Fruit fly (Drosophila melanogaster) whole organism, embryonic: Measurements from ENCODE around the gene fzy.

Source experiments
- Abd-B ChIP-seq: fragments of 200-800 bp; sonication (Bioruptor generic); optimal IDR thresholded peaks from 2 replicates; lab custom pipeline; 2018; ENCODE audit warnings: missing biosample characterization, mild to moderate bottlenecking, missing genetic modification characterization, moderate library complexity
- Ada2b ChIP-seq: fragments of 200-800 bp; sonication (Bioruptor generic); IDR thresholded peaks from 2 replicates; pipeline ENCODE4 v1.3.6; 2022; ENCODE audit warnings: missing biosample characterization, missing genetic modification characterization
- CG11085 ChIP-seq: fragments of 200-800 bp; sonication (Bioruptor generic); IDR thresholded peaks from 2 replicates; pipeline ENCODE4 v1.3.6; 2022; ENCODE audit warnings: missing biosample characterization, missing genetic modification characterization
- CG11093 ChIP-seq: fragments of 200-800 bp; sonication (Bioruptor generic); IDR thresholded peaks from 3 replicates; pipeline ENCODE4 v1.3.6; 2022; ENCODE audit warnings: missing biosample characterization, missing genetic modification characterization
- CG11456 ChIP-seq: fragments of 200-800 bp; sonication (Bioruptor generic); IDR thresholded peaks from 3 replicates; pipeline ENCODE4 v1.3.6; 2022; ENCODE audit warnings: missing biosample characterization, missing genetic modification characterization
- CG11696 ChIP-seq: fragments of 200-800 bp; sonication (Bioruptor generic); IDR thresholded peaks from 2 replicates; pipeline ENCODE4 v1.3.6; 2022; ENCODE audit warnings: missing biosample characterization, missing genetic modification characterization
- CG12071 ChIP-seq: fragments of 200-800 bp; sonication (Bioruptor generic); optimal IDR thresholded peaks from 3 replicates; lab custom pipeline; 2018; ENCODE audit warnings: missing biosample characterization, mild to moderate bottlenecking, missing genetic modification characterization
- CG1233 ChIP-seq: fragments of 200-800 bp; sonication (Bioruptor generic); optimal IDR thresholded peaks from 4 replicates; lab custom pipeline; 2018; ENCODE audit warnings: missing biosample characterization, mild to moderate bottlenecking, missing genetic modification characterization
- CG12769 ChIP-seq: fragments of 200-800 bp; sonication (Bioruptor generic); optimal IDR thresholded peaks from 2 replicates; lab custom pipeline; 2019; ENCODE audit warnings: missing biosample characterization, mild to moderate bottlenecking, missing genetic modification characterization, moderate library complexity
- CG14441 ChIP-seq: fragments of 200-800 bp; sonication (Bioruptor generic); IDR thresholded peaks from 2 replicates; pipeline ENCODE4 v1.3.6; 2022; ENCODE audit warnings: missing biosample characterization, missing genetic modification characterization
- CG14710 ChIP-seq: fragments of 200-800 bp; sonication (Bioruptor generic); optimal IDR thresholded peaks from 3 replicates; lab custom pipeline; 2019; ENCODE audit warnings: missing biosample characterization, mild to moderate bottlenecking, missing genetic modification characterization, moderate library complexity
- CG1647 ChIP-seq: fragments of 200-800 bp; sonication (Bioruptor generic); optimal IDR thresholded peaks from 3 replicates; lab custom pipeline; 2016; ENCODE audit warnings: missing biosample characterization, missing genetic modification characterization
- CG18599 ChIP-seq: fragments of 200-800 bp; sonication (Bioruptor generic); optimal IDR thresholded peaks from 3 replicates; lab custom pipeline; 2017; ENCODE audit warnings: missing biosample characterization, missing genetic modification characterization, mild to moderate bottlenecking, moderate library complexity, missing genetic modification reagents
- CG2116 ChIP-seq: fragments of 200-800 bp; sonication (Bioruptor generic); optimal IDR thresholded peaks from 3 replicates; lab custom pipeline; 2018; ENCODE audit warnings: missing biosample characterization, mild to moderate bottlenecking, missing genetic modification characterization
- CG2678 ChIP-seq: fragments of 200-800 bp; sonication (Bioruptor generic); optimal IDR thresholded peaks from 3 replicates; lab custom pipeline; 2019; ENCODE audit warnings: missing biosample characterization, mild to moderate bottlenecking, missing genetic modification characterization, moderate library complexity
- CG30020 ChIP-seq: fragments of 200-800 bp; optimal IDR thresholded peaks from 2 replicates; lab custom pipeline; 2019; ENCODE audit warnings: missing biosample characterization, mild to moderate bottlenecking, missing genetic modification characterization, moderate library complexity
- CG3163 ChIP-seq: fragments of 200-800 bp; sonication (Bioruptor generic); optimal IDR thresholded peaks from 3 replicates; lab custom pipeline; 2016; ENCODE audit warnings: missing biosample characterization, missing genetic modification characterization
- CG32767 ChIP-seq: fragments of 200-800 bp; sonication (Bioruptor generic); IDR thresholded peaks from 2 replicates; pipeline ENCODE4 v1.3.6; 2022; ENCODE audit warnings: missing biosample characterization, missing genetic modification characterization
- CG3281 ChIP-seq: fragments of 200-800 bp; sonication (Bioruptor generic); optimal IDR thresholded peaks from 3 replicates; lab custom pipeline; 2017; ENCODE audit warnings: missing biosample characterization, mild to moderate bottlenecking, missing genetic modification characterization
- CG3847 ChIP-seq: fragments of 200-800 bp; sonication (Bioruptor generic); IDR thresholded peaks from 2 replicates; pipeline ENCODE4 v1.3.6; 2022; ENCODE audit warnings: missing biosample characterization, missing genetic modification characterization
- CG4707 ChIP-seq: fragments of 200-800 bp; sonication (Bioruptor generic); optimal IDR thresholded peaks from 2 replicates; lab custom pipeline; 2018; ENCODE audit warnings: missing biosample characterization, mild to moderate bottlenecking, missing genetic modification characterization, moderate library complexity
- CG9215 ChIP-seq: fragments of 200-800 bp; sonication (Bioruptor generic); IDR thresholded peaks from 2 replicates; pipeline ENCODE4 v1.3.6; 2022; ENCODE audit warnings: missing biosample characterization, missing genetic modification characterization
- Hsf ChIP-seq: fragments of 200-800 bp; sonication (Bioruptor generic); optimal IDR thresholded peaks from 3 replicates; lab custom pipeline; 2016; ENCODE audit warnings: missing biosample characterization, missing genetic modification characterization
- Nf-YA ChIP-seq: fragments of 200-800 bp; sonication (Bioruptor generic); IDR thresholded peaks from 2 replicates; pipeline ENCODE4 v1.3.6; 2022; ENCODE audit warnings: missing biosample characterization, missing genetic modification characterization
- Oli ChIP-seq: fragments of 200-800 bp; sonication (Bioruptor generic); optimal IDR thresholded peaks from 2 replicates; lab custom pipeline; 2018; ENCODE audit warnings: missing biosample characterization, mild to moderate bottlenecking, missing genetic modification characterization, moderate library complexity
- Trl ChIP-seq, 3 experiments: fragments of >200 bp in 2 of 3; fragments of 200-800 bp in 1 of 3; sonication (Bioruptor generic) in 1 of 3; optimal IDR thresholded peaks; 2 replicates in 1 of 3; 3 replicates in 2 of 3; lab custom pipeline; 2016 to 2017; ENCODE audit warnings: missing biosample characterization in 1 of 3, missing genetic modification characterization in 1 of 3
- aop ChIP-seq: fragments of 200-800 bp; sonication (Bioruptor generic); IDR thresholded peaks from 2 replicates; pipeline ENCODE4 v1.3.6; 2022; ENCODE audit warnings: missing biosample characterization, missing genetic modification characterization
- bcd ChIP-seq: fragments of 200-800 bp; sonication (Bioruptor generic); optimal IDR thresholded peaks from 2 replicates; lab custom pipeline; 2017; ENCODE audit warnings: missing biosample characterization, mild to moderate bottlenecking, missing genetic modification characterization
- chinmo ChIP-seq: fragments of 200-800 bp; sonication (Bioruptor generic); IDR thresholded peaks from 4 replicates; pipeline ENCODE4 v1.3.6; 2022; ENCODE audit warnings: missing biosample characterization, missing genetic modification characterization; ENCODE audit not compliant: partially characterized antibody
- cwo ChIP-seq: fragments of 200-800 bp; sonication (Bioruptor generic); optimal IDR thresholded peaks from 3 replicates; lab custom pipeline; 2017; ENCODE audit warnings: missing biosample characterization, missing genetic modification characterization, mild to moderate bottlenecking, moderate library complexity, missing genetic modification reagents
- disco-r ChIP-seq: fragments of 200-800 bp; sonication (Bioruptor generic); optimal IDR thresholded peaks from 2 replicates; lab custom pipeline; 2016; ENCODE audit warnings: missing biosample characterization, missing genetic modification characterization
- dmrt99B ChIP-seq: fragments of 200-800 bp; sonication (Bioruptor generic); optimal IDR thresholded peaks from 2 replicates; lab custom pipeline; 2018; ENCODE audit warnings: missing biosample characterization, mild to moderate bottlenecking, missing genetic modification characterization, moderate library complexity
- ftz-f1 ChIP-seq: fragments of 200-800 bp; sonication (Bioruptor generic); optimal IDR thresholded peaks from 2 replicates; lab custom pipeline; 2016; ENCODE audit warnings: missing biosample characterization, missing genetic modification characterization
- gem ChIP-seq: fragments of 200-800 bp; sonication (Bioruptor generic); optimal IDR thresholded peaks from 2 replicates; lab custom pipeline; 2019; ENCODE audit warnings: missing biosample characterization, mild to moderate bottlenecking, missing genetic modification characterization, moderate library complexity
- grn ChIP-seq: fragments of 200-800 bp; sonication (Bioruptor generic); optimal IDR thresholded peaks from 3 replicates; lab custom pipeline; 2017; ENCODE audit warnings: missing biosample characterization, missing genetic modification characterization
- ham ChIP-seq: fragments of 200-800 bp; sonication (Bioruptor generic); IDR thresholded peaks from 2 replicates; pipeline ENCODE4 v1.3.6; 2022; ENCODE audit warnings: missing biosample characterization, missing genetic modification characterization
- hb ChIP-seq: fragments of 200-800 bp; sonication (Bioruptor generic); IDR thresholded peaks from 3 replicates; pipeline ENCODE4 v1.3.6; 2022; ENCODE audit warnings: missing biosample characterization, missing genetic modification characterization; ENCODE audit not compliant: partially characterized antibody
- jigr1 ChIP-seq: fragments of 200-800 bp; sonication (Bioruptor generic); IDR thresholded peaks from 3 replicates; pipeline ENCODE4 v1.3.6; 2022; ENCODE audit warnings: missing biosample characterization, missing genetic modification characterization
- jing ChIP-seq: fragments of 200-800 bp; sonication (Bioruptor generic); optimal IDR thresholded peaks from 2 replicates; lab custom pipeline; 2018; ENCODE audit warnings: missing biosample characterization, mild to moderate bottlenecking, missing genetic modification characterization
- kni ChIP-seq: fragments of 200-800 bp; sonication (Bioruptor generic); optimal IDR thresholded peaks from 3 replicates; lab custom pipeline; 2017; ENCODE audit warnings: mild to moderate bottlenecking, missing biosample characterization, missing genetic modification reagents, missing genetic modification characterization
- pnt ChIP-seq: fragments of 200-800 bp; sonication (Bioruptor generic); optimal IDR thresholded peaks from 3 replicates; lab custom pipeline; 2016; ENCODE audit warnings: missing biosample characterization, missing genetic modification characterization
- sc ChIP-seq, 3 experiments: fragments of >200 bp in 2 of 3; fragments of 200-800 bp in 1 of 3; sonication (Bioruptor generic) in 1 of 3; optimal IDR thresholded peaks; 2 replicates in 2 of 3; 3 replicates in 1 of 3; lab custom pipeline; 2017; ENCODE audit warnings: mild to moderate bottlenecking in 1 of 3, missing biosample characterization in 1 of 3, missing genetic modification characterization in 1 of 3, missing genetic modification reagents in 1 of 3
- shn ChIP-seq: fragments of 200-800 bp; sonication (Bioruptor generic); optimal IDR thresholded peaks from 3 replicates; lab custom pipeline; 2016; ENCODE audit warnings: missing biosample characterization, missing genetic modification characterization
- tll ChIP-seq, 2 experiments: fragments of 200-800 bp in 1 of 2; fragments of >200 bp in 1 of 2; sonication (Bioruptor generic) in 1 of 2; optimal IDR thresholded peaks; 2 replicates each; lab custom pipeline; 2017 to 2019; ENCODE audit warnings: missing biosample characterization in 2 of 2, missing genetic modification characterization in 2 of 2, mild to moderate bottlenecking in 1 of 2, moderate library complexity in 1 of 2
- tx ChIP-seq: fragments of 200-800 bp; sonication (Bioruptor generic); optimal IDR thresholded peaks from 2 replicates; lab custom pipeline; 2016; ENCODE audit warnings: missing biosample characterization, missing genetic modification characterization
- usp ChIP-seq: fragments of >200 bp; optimal IDR thresholded peaks from 2 replicates; lab custom pipeline; 2017; ENCODE audit warnings: missing biosample characterization, missing genetic modification characterization
- wdn ChIP-seq: fragments of 200-800 bp; sonication (Bioruptor generic); IDR thresholded peaks from 2 replicates; pipeline ENCODE4 v1.3.6; 2022; ENCODE audit warnings: missing biosample characterization, missing genetic modification characterization

Gene fzy

DNA sequence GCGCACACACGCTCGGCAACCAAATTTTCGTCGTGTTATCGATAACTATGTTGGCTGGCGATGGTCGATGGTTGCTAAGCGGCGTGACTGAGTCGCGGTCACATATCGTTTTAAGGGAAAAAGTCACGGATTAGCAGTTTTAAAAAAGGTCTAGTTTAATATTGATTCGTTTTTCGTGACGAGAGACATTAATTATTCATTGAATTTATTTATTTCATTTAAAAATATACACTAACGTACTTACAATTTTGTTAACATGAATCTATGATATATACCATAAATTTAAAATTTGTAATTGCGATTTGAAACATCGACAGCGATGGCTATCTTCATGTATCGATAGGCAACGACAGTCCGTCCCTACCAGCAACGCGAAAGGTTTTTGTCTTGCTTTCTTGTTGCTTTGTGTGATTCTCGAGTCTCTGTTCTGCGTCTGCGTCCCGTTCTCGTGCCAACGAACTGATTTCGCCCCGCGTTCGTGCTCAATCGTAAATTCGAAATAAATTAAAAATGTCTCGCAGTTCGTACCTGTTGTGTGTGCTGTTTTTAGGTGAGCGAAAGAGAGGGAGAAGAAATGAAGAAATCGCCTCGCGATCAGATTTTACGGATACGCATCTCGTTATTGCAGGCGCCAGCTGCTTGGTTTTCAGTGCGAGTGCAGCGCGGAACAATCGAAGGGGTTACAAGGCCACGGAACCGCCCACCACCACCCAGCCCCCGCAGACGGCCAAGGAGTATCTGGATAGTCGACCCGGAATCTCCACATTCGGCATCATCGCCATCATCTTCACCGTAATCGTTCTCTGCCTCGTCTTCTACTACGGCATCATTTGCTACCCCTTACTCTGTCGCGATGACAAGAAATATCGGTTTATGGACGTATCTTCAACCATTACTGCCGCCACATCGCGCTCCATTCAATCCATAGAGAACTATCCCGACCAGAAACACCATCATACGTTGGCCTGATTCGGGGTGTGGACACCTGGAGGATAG, 42.1 kb downstream of the fzy start, which contains the start of the genes Hyls1, chif and CG4455 (continued):
- TF ChIP-seq shn (GFP tag; lab: Kevin White, UChicago) (no peak), Oli (tag; lab: Kevin White, UChicago) (no peak), jigr1 (GFP tag; lab: Robert Waterston, UW) (no peak), CG12071 (GFP tag; lab: Kevin White, UChicago) (no peak), CG12769 (no peak), CG1647 (GFP tag; lab: Kevin White, UChicago) (no peak), chinmo (GFP tag; lab: Robert Waterston, UW) (0 out of 4 replicates have a peak, but pooled peaks have one; percentile 12), ftz-f1 (no peak), Nf-YA (GFP tag; lab: Robert Waterston, UW) (no peak), dmrt99B (tag; lab: Kevin White, UChicago) (peak; percentile 17), gem (tag; lab: Kevin White, UChicago) (peak; percentile 63), tll (GFP tag; optimal IDR thresholded peaks at IDR 0.05; lab: Kevin White, UChicago) (peak in 1 of 2 experiments; percentile 9), CG11456 (GFP tag; lab: Robert Waterston, UW) (no peak), grn (GFP tag; lab: Kevin White, UChicago) (peak; percentile 64), ham (GFP tag; lab: Robert Waterston, UW) (no peak), bcd (GFP tag; lab: Kevin White, UChicago) (peak; percentile 58), kni (GFP tag; lab: Kevin White, UChicago) (no peak), tx (no peak), CG1233 (GFP tag; lab: Kevin White, UChicago) (no peak), CG11696 (GFP tag; lab: Robert Waterston, UW) (no peak), CG11093 (GFP tag; lab: Robert Waterston, UW) (no peak), pnt (no peak), hb (GFP tag; lab: Robert Waterston, UW) (peak; percentile 89), CG18599 (peak; percentile 34), CG32767 (GFP tag; lab: Robert Waterston, UW) (no peak), usp (no peak), CG2678 (peak; percentile 63), disco-r (GFP tag; lab: Kevin White, UChicago) (no peak), jing (GFP tag; lab: Kevin White, UChicago) (no peak), Abd-B (GFP tag; lab: Kevin White, UChicago) (peak; percentile 64), aop (GFP tag; lab: Robert Waterston, UW) (no peak), sc (optimal IDR thresholded peaks at IDR 0.05; lab: Kevin White, UChicago) (no peak), sc (GFP tag; optimal IDR thresholded peaks at IDR 0.05; lab: Kevin White, UChicago) (no peak), CG2116 (GFP tag; lab: Kevin White, UChicago) (peak; percentile 88), CG30020 (tag; lab: Kevin White, UChicago) (peak; percentile 79), cwo (GFP tag; lab: Kevin White, UChicago) (peak; percentile 5), CG3281 (GFP tag; lab: Kevin White, UChicago) (peak; percentile 24), Trl (optimal IDR thresholded peaks at IDR 0.05; lab: Kevin White, UChicago) (no peak), Trl (GFP tag; optimal IDR thresholded peaks at IDR 0.05; lab: Kevin White, UChicago) (no peak), CG3163 (GFP tag; lab: Kevin White, UChicago) (no peak), Hsf (no peak), CG9215 (peak; percentile 57), Ada2b (GFP tag; lab: Robert Waterston, UW) (no peak), CG11085 (no peak), CG3847 (GFP tag; lab: Robert Waterston, UW) (peak; percentile 54), CG14441 (GFP tag; lab: Robert Waterston, UW) (no peak), CG14710 (tag; lab: Kevin White, UChicago) (peak; percentile 78), CG4707 (GFP tag; lab: Kevin White, UChicago) (no peak), wdn (GFP tag; lab: Robert Waterston, UW) (no peak)
